Worm (Caenorhabditis elegans): ENCODE results near the gene bath-21.
"Not testable (repeated sequence)": the region's sequence is repeated elsewhere in the genome, so short reads cannot be mapped to it uniquely, and the experiment has no call there.

Gene bath-21

DNA sequence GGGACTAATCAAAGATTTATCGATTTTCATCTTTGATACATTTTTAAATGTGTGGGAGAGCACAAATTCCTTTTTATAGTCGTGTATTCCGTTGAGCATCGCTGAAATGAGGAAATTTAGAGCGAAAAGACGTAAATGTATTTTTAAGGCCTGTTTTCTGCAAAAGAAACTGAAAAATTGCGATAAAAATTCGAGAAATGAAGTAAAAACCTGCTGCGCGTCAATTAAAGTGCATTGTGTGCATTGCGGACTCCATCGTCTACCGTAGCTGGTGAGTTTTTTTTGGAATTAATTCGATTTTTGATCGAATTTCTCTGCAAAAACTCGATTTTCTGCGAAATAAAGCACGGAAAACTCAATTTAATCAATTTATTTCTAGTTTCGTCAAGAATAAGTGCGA lies 12.9 kb upstream of the bath-21 start, which contains the start of gene bath-19:
bath-19 (minus strand) TSS at position 101 of the 400 bp plus-strand sequence.
- no peak for TF ChIP-seq ets-4 (tag; optimal IDR thresholded peaks at IDR 0.05)

DNA sequence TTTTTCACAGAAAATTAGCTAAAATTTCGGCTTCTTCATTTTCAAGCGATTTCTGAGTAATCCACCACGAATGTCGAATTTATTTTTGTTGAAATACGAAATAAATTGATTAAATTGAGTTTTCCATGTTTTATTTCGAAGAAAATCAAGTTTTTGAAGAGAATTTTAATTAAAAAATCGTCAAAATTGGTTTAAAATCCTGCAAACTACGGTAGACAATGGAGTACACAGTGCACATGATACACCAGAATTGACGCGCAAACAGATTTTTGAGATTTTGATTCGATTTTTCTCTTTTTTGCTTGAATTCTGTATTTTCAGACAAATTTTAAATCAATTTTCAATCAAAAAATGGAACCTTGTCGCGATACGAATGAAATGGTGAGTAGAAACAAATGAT lies 6.9 kb upstream of the bath-21 start, which contains the start of gene F59H6.14:
F59H6.14 (plus strand) TSS at position 301 of the 400 bp plus-strand sequence.
- TF ChIP-seq ceh-9 (tag; optimal IDR thresholded peaks at IDR 0.05) (no peak), odd-2 (tag; optimal IDR thresholded peaks at IDR 0.05) (no peak), ceh-48 (tag; optimal IDR thresholded peaks at IDR 0.05) (no peak), K02D7.2 (tag; optimal IDR thresholded peaks at IDR 0.05) (no peak), T23F11.4 (GFP tag; optimal IDR thresholded peaks at IDR 0.05) (no peak), pha-4 (tag; optimal IDR thresholded peaks at IDR 0.05) (no peak), hlh-13 (GFP tag; optimal IDR thresholded peaks at IDR 0.05) (no peak), unc-3 (GFP tag; conservative IDR thresholded peaks at IDR 0.05) (no peak), unc-3 (tag; optimal IDR thresholded peaks at IDR 0.05) (no peak), ceh-6 (GFP tag; optimal IDR thresholded peaks at IDR 0.05) (no peak), F13H6.1 (tag; optimal IDR thresholded peaks at IDR 0.05) (no peak), ceh-19 (GFP tag; optimal IDR thresholded peaks at IDR 0.05) (no peak)

DNA sequence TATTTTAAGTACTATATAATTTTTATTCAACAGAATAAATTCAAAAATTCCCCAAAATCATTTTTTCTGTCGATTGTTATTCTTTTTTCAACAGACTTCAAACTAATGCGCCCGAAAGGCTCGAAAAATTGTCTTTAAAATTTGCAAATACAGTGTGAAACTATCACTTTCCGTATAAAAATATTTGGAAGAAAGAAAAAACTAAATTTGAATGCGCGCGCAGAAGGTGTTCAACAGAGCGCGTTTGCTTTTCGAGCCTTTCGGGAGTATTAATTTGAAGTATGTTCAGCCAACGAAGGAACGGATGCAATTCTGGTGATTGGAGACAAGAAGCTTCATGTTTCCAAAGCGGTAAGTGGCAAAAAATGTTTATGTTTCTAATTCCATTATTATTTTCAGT lies 5.9 kb upstream of the bath-21 start, which contains the start of gene btb-4:
btb-4 (plus strand) TSS at position 35 of the 400 bp plus-strand sequence.
- not testable (repeated sequence) for TF ChIP-seq ahr-1 (tag; optimal IDR thresholded peaks at IDR 0.05); nfya-1 (tag; optimal IDR thresholded peaks at IDR 0.05); T23F11.4 (GFP tag; optimal IDR thresholded peaks at IDR 0.05)

DNA sequence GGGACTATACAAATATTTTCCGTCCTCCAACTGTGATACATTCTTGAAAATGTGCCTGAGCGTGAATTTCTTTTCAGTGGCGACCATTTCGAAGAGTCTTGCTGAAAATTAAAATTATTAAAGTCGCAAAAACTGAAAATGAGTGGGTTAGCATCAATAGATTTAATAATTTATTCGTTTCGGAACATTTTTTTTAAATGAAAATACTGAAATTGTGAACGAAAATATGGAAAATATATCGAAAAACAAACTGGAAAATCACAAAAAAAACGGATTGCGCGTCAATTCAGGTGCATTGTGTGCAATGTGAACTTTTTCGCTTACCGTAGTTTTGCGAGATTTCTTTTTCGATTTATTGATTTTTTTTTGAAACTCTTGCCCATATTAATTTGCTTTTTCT lies 5.4 kb upstream of the bath-21 start, which contains the start of gene bath-5:
bath-5 (minus strand) TSS at position 101 of the 400 bp plus-strand sequence.
- TF ChIP-seq pat-9 (tag; optimal IDR thresholded peaks at IDR 0.05) (no peak), tbx-7 (tag; optimal IDR thresholded peaks at IDR 0.05) (no peak), K09A11.1 (tag; optimal IDR thresholded peaks at IDR 0.05; ENCODE audit: insufficient read depth) (no peak), ceh-34 (tag; optimal IDR thresholded peaks at IDR 0.05) (no peak), fkh-6 (tag; optimal IDR thresholded peaks at IDR 0.05) (no peak), K02D7.2 (tag; optimal IDR thresholded peaks at IDR 0.05) (no peak), zip-5 (tag; optimal IDR thresholded peaks at IDR 0.05) (no peak), mec-3 (tag; optimal IDR thresholded peaks at IDR 0.05; ENCODE audit: borderline replicate concordance) (no peak), elt-2 (tag; optimal IDR thresholded peaks at IDR 0.05) (no peak), unc-86 (tag; optimal IDR thresholded peaks at IDR 0.05) (no peak), sox-4 (tag; optimal IDR thresholded peaks at IDR 0.05) (no peak), hlh-8 (tag; optimal IDR thresholded peaks at IDR 0.05) (no peak), lin-11 (tag; optimal IDR thresholded peaks at IDR 0.05) (no peak), pha-4 (tag; optimal IDR thresholded peaks at IDR 0.05) (no peak)

DNA sequence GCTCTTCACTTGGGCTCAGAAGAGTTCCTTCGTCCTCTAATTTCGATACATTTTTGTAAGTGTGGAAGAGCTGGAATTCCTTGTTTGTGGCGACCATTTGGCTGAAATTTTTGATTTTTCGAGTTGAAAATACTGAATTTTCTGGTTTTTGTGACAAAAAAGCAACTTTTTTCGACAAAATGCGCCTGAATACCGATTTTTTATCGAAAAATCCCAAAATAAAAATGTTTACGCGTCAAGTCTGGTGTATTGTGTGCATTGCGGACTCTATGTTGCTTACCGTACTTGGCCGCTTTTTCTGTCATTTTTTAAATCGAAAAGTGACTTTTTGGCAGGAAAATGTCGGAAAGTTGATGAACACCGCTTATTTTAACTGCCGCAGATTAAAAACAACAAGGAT lies 3.9 kb upstream of the bath-21 start, which contains the start of gene bath-3:
bath-3 (minus strand) TSS at position 101 of the 400 bp plus-strand sequence.
- no peak for TF ChIP-seq lim-6 (tag; optimal IDR thresholded peaks at IDR 0.05)
- no peak for TF ChIP-seq ceh-45 (GFP tag; IDR thresholded peaks at IDR 0.05)
- no peak for TF ChIP-seq sdc-2 (tag; optimal IDR thresholded peaks at IDR 0.05)
- no peak for TF ChIP-seq ceh-2 (tag; optimal IDR thresholded peaks at IDR 0.05)
- TF ChIP-seq unc-42 (tag; optimal IDR thresholded peaks at IDR 0.05): no peak
- no peak for TF ChIP-seq odd-2 (tag; optimal IDR thresholded peaks at IDR 0.05)
- no peak for TF ChIP-seq ztf-16 (tag; optimal IDR thresholded peaks at IDR 0.05)
- no peak for TF ChIP-seq T23F11.4 (GFP tag; optimal IDR thresholded peaks at IDR 0.05)
- TF ChIP-seq elt-2 (tag; optimal IDR thresholded peaks at IDR 0.05): no peak
- TF ChIP-seq ceh-30 (tag; optimal IDR thresholded peaks at IDR 0.05): no peak
- TF ChIP-seq sox-4 (tag; optimal IDR thresholded peaks at IDR 0.05): no peak
